Worm (Caenorhabditis elegans) whole organism, L4/young adult: ENCODE data around the gene phat-8.

Source experiments
- W03F9.2 ChIP-seq: fragments of 150-350 bp; optimal IDR thresholded peaks from 2 replicates; lab custom pipeline; 2014; ENCODE audit warnings: missing biosample characterization, missing genetic modification characterization
- dao-5 ChIP-seq: sonication (generic microtip); optimal IDR thresholded peaks from 2 replicates; lab custom pipeline; 2016; ENCODE audit warnings: missing genotype, missing genetic modification characterization, moderate library complexity, missing compliant biosample characterization
- him-1 ChIP-seq: sonication (generic microtip); optimal IDR thresholded peaks from 2 replicates; lab custom pipeline; 2016; ENCODE audit warnings: missing genotype, missing genetic modification reagents, missing genetic modification characterization, missing compliant biosample characterization

- no peak for TF ChIP-seq him-1 (tag; lab: Kevin White, UChicago)
- TF ChIP-seq dao-5 = no peak
- no peak for TF ChIP-seq W03F9.2 (tag; lab: Kevin White, UChicago)
These were observed 43.0 kb downstream of the phat-8 start, which contains the start of gene srh-69 for ce11 chrII:12514620-12515019.
